Worm (Caenorhabditis elegans) whole organism, L2 larva: ENCODE data around the gene pptr-1.
A peak's percentile ranks its signal among the peaks of the same experiment; 100 is the strongest.

ENCODE experiments used
- C34F6.9 ChIP-seq: fragments of 150-350 bp; optimal IDR thresholded peaks from 2 replicates; lab custom pipeline; 2014; ENCODE audit warnings: missing biosample characterization, missing genetic modification characterization
- F13H6.1 ChIP-seq: sonication (generic microtip); optimal IDR thresholded peaks from 2 replicates; lab custom pipeline; 2016; ENCODE audit warnings: missing genetic modification characterization, missing compliant biosample characterization
- R02D3.7 ChIP-seq: fragments of 150-350 bp; optimal IDR thresholded peaks from 2 replicates; lab custom pipeline; 2014; ENCODE audit warnings: missing biosample characterization, missing genetic modification characterization
- Y55F3AM.14 ChIP-seq: fragments of 200-800 bp; sonication (Bioruptor generic); optimal IDR thresholded peaks from 2 replicates; lab custom pipeline; 2018; ENCODE audit warnings: mild to moderate bottlenecking, missing genetic modification characterization, missing compliant biosample characterization
- ZK546.5 ChIP-seq: sonication (generic microtip); optimal IDR thresholded peaks from 2 replicates; lab custom pipeline; 2017; ENCODE audit warnings: missing biosample characterization, missing genetic modification characterization
- alr-1 ChIP-seq: fragments of 150-350 bp; optimal IDR thresholded peaks from 2 replicates; lab custom pipeline; 2014; ENCODE audit warnings: missing biosample characterization, missing genetic modification characterization
- aly-2 ChIP-seq: fragments of 150-350 bp; optimal IDR thresholded peaks from 2 replicates; lab custom pipeline; 2014; ENCODE audit warnings: missing biosample characterization, missing genetic modification characterization
- ama-1 ChIP-seq: fragments of 150-350 bp; optimal IDR thresholded peaks from 2 replicates; lab custom pipeline; 2018; ENCODE audit warnings: inconsistent platforms
- ceh-16 ChIP-seq: fragments of 150-350 bp; optimal IDR thresholded peaks from 2 replicates; lab custom pipeline; 2014; ENCODE audit warnings: missing biosample characterization, missing genetic modification characterization
- ceh-82 ChIP-seq: fragments of 150-350 bp; optimal IDR thresholded peaks from 2 replicates; lab custom pipeline; 2014; ENCODE audit warnings: missing biosample characterization, missing genetic modification characterization
- dmd-4 ChIP-seq: sonication (generic microtip); optimal IDR thresholded peaks from 2 replicates; lab custom pipeline; 2017; ENCODE audit warnings: missing biosample characterization, missing genetic modification characterization
- egl-27 ChIP-seq: sonication (generic microtip); optimal IDR thresholded peaks from 3 replicates; lab custom pipeline; 2017; ENCODE audit warnings: missing biosample characterization, missing genetic modification reagents, missing genetic modification characterization
- elt-1 ChIP-seq: fragments of 150-350 bp; optimal IDR thresholded peaks from 2 replicates; lab custom pipeline; 2014; ENCODE audit warnings: missing biosample characterization, missing genetic modification characterization
- elt-3 ChIP-seq: sonication (generic microtip); optimal IDR thresholded peaks from 2 replicates; lab custom pipeline; 2017; ENCODE audit warnings: missing biosample characterization, missing genetic modification characterization
- fos-1 ChIP-seq: fragments of 150-350 bp; optimal IDR thresholded peaks from 2 replicates; lab custom pipeline; 2014; ENCODE audit warnings: missing biosample characterization, missing genetic modification characterization
- gmeb-1 ChIP-seq: fragments of 150-350 bp; optimal IDR thresholded peaks from 2 replicates; lab custom pipeline; 2014; ENCODE audit warnings: missing biosample characterization, missing genetic modification characterization
- lin-11 ChIP-seq: fragments of 150-350 bp; sonication (generic microtip); optimal IDR thresholded peaks from 2 replicates; lab custom pipeline; 2014; ENCODE audit warnings: missing biosample characterization, missing genetic modification characterization, inconsistent platforms, mixed read lengths
- lin-39 ChIP-seq: fragments of 150-350 bp; optimal IDR thresholded peaks from 2 replicates; lab custom pipeline; 2014; ENCODE audit warnings: missing biosample characterization, missing genetic modification reagents, missing genetic modification characterization
- lsy-2 ChIP-seq, 2 experiments: fragments of 150-350 bp in 1 of 2; sonication (generic microtip) in 1 of 2; optimal IDR thresholded peaks; 2 replicates each; lab custom pipeline; 2014 to 2017; ENCODE audit warnings: missing biosample characterization in 2 of 2, missing genetic modification characterization in 2 of 2
- mab-5 ChIP-seq: fragments of 150-350 bp; optimal IDR thresholded peaks from 2 replicates; lab custom pipeline; 2014; ENCODE audit warnings: missing biosample characterization, missing genetic modification characterization
- mbf-1 ChIP-seq: sonication (generic microtip); optimal IDR thresholded peaks from 2 replicates; lab custom pipeline; 2017; ENCODE audit warnings: missing biosample characterization, missing genetic modification characterization
- mdl-1 ChIP-seq, 2 experiments: fragments of 150-350 bp in 1 of 2; sonication (generic microtip) in 1 of 2; optimal IDR thresholded peaks; 2 replicates each; lab custom pipeline; 2017; ENCODE audit warnings: missing biosample characterization in 2 of 2, missing genetic modification characterization in 2 of 2
- nhr-10 ChIP-seq: sonication (generic microtip); optimal IDR thresholded peaks from 2 replicates; lab custom pipeline; 2017; ENCODE audit warnings: missing biosample characterization, missing genetic modification characterization
- nhr-12 ChIP-seq: fragments of 150-350 bp; optimal IDR thresholded peaks from 2 replicates; lab custom pipeline; 2014; ENCODE audit warnings: missing biosample characterization, missing genetic modification characterization
- nhr-129 ChIP-seq: fragments of 150-350 bp; optimal IDR thresholded peaks from 2 replicates; lab custom pipeline; 2014; ENCODE audit warnings: missing biosample characterization, missing genetic modification characterization
- nhr-21 ChIP-seq: fragments of 150-350 bp; optimal IDR thresholded peaks from 2 replicates; lab custom pipeline; 2014; ENCODE audit warnings: missing biosample characterization, missing genetic modification characterization
- nhr-23 ChIP-seq: fragments of 150-350 bp; optimal IDR thresholded peaks from 2 replicates; lab custom pipeline; 2014; ENCODE audit warnings: missing biosample characterization, missing genetic modification reagents, missing genetic modification characterization
- nhr-237 ChIP-seq: fragments of 150-350 bp; optimal IDR thresholded peaks from 2 replicates; lab custom pipeline; 2014; ENCODE audit warnings: missing biosample characterization, missing genetic modification characterization
- nhr-25 ChIP-seq: fragments of 150-350 bp; sonication (generic microtip); optimal IDR thresholded peaks from 3 replicates; lab custom pipeline; 2014; ENCODE audit warnings: missing biosample characterization, missing genetic modification characterization
- nhr-6 ChIP-seq: fragments of 150-350 bp; optimal IDR thresholded peaks from 2 replicates; lab custom pipeline; 2014; ENCODE audit warnings: missing biosample characterization, missing genetic modification characterization
- nhr-77 ChIP-seq: fragments of 150-350 bp; optimal IDR thresholded peaks from 2 replicates; lab custom pipeline; 2014; ENCODE audit warnings: missing biosample characterization, missing genetic modification characterization
- peb-1 ChIP-seq: fragments of 150-350 bp; optimal IDR thresholded peaks from 2 replicates; lab custom pipeline; 2014; ENCODE audit warnings: missing biosample characterization, missing genetic modification characterization
- skn-1 ChIP-seq: sonication (generic microtip); optimal IDR thresholded peaks from 2 replicates; lab custom pipeline; 2017; ENCODE audit warnings: missing biosample characterization, missing genetic modification characterization
- sma-9 ChIP-seq, 2 experiments: fragments of 150-350 bp in 1 of 2; sonication (generic microtip) in 1 of 2; optimal IDR thresholded peaks; 2 replicates each; lab custom pipeline; 2014 to 2016; ENCODE audit warnings: missing genetic modification characterization in 2 of 2, mild to moderate bottlenecking in 1 of 2, missing biosample characterization in 1 of 2, missing compliant biosample characterization in 1 of 2, missing genetic modification reagents in 1 of 2, moderate library complexity in 1 of 2
- snpc-4 ChIP-seq: fragments of 150-350 bp; optimal IDR thresholded peaks from 2 replicates; lab custom pipeline; 2014; ENCODE audit warnings: missing biosample characterization, missing genetic modification characterization
- unc-39 ChIP-seq: fragments of 150-350 bp; optimal IDR thresholded peaks from 2 replicates; lab custom pipeline; 2014; ENCODE audit warnings: missing biosample characterization, missing genetic modification characterization
- unc-55 ChIP-seq: fragments of 150-350 bp; sonication (generic microtip); optimal IDR thresholded peaks from 3 replicates; lab custom pipeline; 2014; ENCODE audit warnings: missing biosample characterization, missing genetic modification reagents, missing genetic modification characterization
- unc-62 ChIP-seq: fragments of 150-350 bp; optimal IDR thresholded peaks from 2 replicates; lab custom pipeline; 2014; ENCODE audit warnings: missing biosample characterization, missing genetic modification reagents, missing genetic modification characterization
- zag-1 ChIP-seq: fragments of 150-350 bp; optimal IDR thresholded peaks from 2 replicates; lab custom pipeline; 2014; ENCODE audit warnings: missing biosample characterization, missing genetic modification characterization
- ztf-1 ChIP-seq: fragments of 200-800 bp; sonication (Bioruptor generic); conservative IDR thresholded peaks from 2 replicates; pipeline ENCODE4 v1.3.6; 2022; ENCODE audit warnings: missing genetic modification characterization, missing compliant biosample characterization
- ztf-11 ChIP-seq: sonication (generic microtip); optimal IDR thresholded peaks from 2 replicates; lab custom pipeline; 2017; ENCODE audit warnings: missing biosample characterization, missing genetic modification characterization

Gene pptr-1

DNA sequence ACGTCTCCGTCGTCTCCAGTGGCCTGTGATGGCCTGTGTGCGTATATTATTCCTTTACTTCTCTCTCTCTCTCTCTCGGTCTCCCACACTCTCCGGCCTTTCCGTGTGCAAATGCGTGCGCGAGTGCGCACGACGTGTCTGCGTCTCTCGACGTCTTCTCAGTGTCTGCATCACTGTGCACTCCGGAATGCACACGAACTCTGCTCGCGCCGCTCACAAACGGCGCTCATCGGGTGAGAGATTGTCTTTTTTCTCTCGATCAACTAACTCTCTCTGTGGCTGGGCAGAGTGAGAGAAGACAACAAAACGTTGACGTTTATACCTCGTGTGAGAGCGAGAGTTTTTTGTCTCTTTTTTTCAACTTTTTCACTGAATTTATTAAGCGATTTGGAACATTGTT, 1.4 kb upstream of the pptr-1 start (continued):
- TF ChIP-seq nhr-21 (tag; lab: Kevin White, UChicago): peak; percentile 89
- TF ChIP-seq nhr-237 (tag; lab: Kevin White, UChicago): no peak
- no peak for TF ChIP-seq peb-1 (tag; lab: Kevin White, UChicago)
- TF ChIP-seq elt-3 (tag; lab: Kevin White, UChicago): no peak
- peak; percentile 93 for TF ChIP-seq F13H6.1 (tag; lab: Kevin White, UChicago)
- no peak for TF ChIP-seq skn-1 (tag; lab: Kevin White, UChicago)
- TF ChIP-seq nhr-25 (tag; lab: Kevin White, UChicago): peak; percentile 81
- peak; percentile 92 for TF ChIP-seq lin-11 (tag; lab: Kevin White, UChicago)
- peak; percentile 54 for TF ChIP-seq ama-1 (lab: Kevin White, UChicago)
- TF ChIP-seq C34F6.9 (tag; lab: Kevin White, UChicago): peak; percentile 95
- peak; percentile 78 for TF ChIP-seq unc-55 (GFP tag; lab: Kevin White, UChicago)
- TF ChIP-seq nhr-12 (tag; lab: Kevin White, UChicago): no peak
- TF ChIP-seq alr-1 (tag; lab: Kevin White, UChicago): no peak
- TF ChIP-seq, all 48 proteins: peak for 27

DNA sequence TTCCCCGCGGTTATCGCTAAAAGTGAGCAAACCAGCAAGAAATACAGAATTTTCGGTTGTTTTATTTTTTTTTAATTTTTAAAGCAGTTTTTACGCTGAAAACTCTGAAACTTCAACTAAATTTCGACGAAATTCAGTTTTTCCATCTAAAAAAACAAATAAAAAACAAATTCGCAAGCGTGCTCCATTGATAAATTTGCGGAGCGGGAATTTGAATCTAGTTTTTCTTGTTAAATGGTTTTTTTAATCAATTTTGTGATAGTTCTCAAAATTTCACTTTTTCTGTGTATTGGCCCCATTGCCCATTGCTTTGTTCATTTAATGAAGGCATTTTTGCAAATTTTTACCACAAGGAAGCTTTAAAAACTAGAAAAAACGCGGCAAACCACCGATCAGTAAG, 523 bp upstream of the pptr-1 start:
- TF ChIP-seq egl-27 (tag; lab: Kevin White, UChicago): no peak
- TF ChIP-seq dmd-4: no peak

DNA sequence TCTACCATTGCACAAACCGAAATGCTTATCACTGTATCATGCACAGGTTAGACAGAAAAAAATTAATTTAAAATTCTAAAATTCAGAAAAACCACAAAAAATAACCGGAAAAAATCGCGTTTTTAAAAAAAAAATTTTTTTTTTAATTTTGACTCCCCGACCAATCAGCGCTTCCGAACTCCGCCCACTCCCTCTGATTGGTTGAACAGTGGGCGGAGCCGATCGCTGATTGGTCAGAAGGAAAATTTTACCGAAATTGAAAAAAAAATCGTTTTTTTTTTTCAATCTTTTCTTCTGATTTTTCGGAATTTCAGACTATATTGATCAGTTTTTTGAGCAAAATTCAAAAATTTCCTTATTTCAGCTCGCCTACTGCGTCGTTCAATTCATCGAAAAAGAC, 4.0 kb downstream of the pptr-1 start:
- TF ChIP-seq fos-1 (tag; lab: Kevin White, UChicago) (no peak), unc-39 (no peak), nhr-23 (tag; lab: Kevin White, UChicago) (no peak), elt-3 (tag; lab: Kevin White, UChicago) (no peak), R02D3.7 (tag; lab: Kevin White, UChicago) (no peak), mab-5 (tag; lab: Kevin White, UChicago) (no peak), nhr-237 (tag; lab: Kevin White, UChicago) (no peak), elt-1 (tag; lab: Kevin White, UChicago) (no peak), snpc-4 (tag; lab: Kevin White, UChicago) (no peak), ceh-82 (tag; lab: Kevin White, UChicago) (no peak), nhr-6 (tag; lab: Kevin White, UChicago) (no peak), nhr-25 (tag; lab: Kevin White, UChicago) (no peak), alr-1 (tag; lab: Kevin White, UChicago) (no peak), mdl-1 (tag; optimal IDR thresholded peaks at IDR 0.05; lab: Kevin White, UChicago) (no peak)

DNA sequence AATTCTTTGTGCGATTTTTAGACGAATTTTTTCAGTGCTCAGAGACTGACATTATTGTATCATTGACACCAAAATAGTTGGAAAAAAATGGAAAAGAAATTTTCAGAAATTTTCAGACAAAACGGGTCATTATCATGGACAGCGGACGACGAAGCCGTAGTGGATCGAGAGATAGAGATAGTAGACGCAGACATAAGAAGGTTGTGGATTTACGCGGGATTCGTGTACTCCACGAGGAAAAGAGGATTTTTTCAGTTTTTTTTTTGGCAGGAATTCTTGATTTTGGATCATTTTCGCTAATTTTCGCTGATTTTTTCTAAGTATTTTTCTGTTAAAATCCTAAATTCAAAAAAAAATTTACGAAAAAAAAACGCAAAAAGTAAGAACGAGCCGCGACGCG, 10.3 kb downstream of the pptr-1 start, which contains the start of gene W08G11.3:
TSS of gene W08G11.3 (plus strand) at position 107 of the 400 bp plus-strand sequence.
- TF ChIP-seq nhr-129 (tag; lab: Kevin White, UChicago): peak; percentile 11
- TF ChIP-seq elt-3 (tag; lab: Kevin White, UChicago): no peak

DNA sequence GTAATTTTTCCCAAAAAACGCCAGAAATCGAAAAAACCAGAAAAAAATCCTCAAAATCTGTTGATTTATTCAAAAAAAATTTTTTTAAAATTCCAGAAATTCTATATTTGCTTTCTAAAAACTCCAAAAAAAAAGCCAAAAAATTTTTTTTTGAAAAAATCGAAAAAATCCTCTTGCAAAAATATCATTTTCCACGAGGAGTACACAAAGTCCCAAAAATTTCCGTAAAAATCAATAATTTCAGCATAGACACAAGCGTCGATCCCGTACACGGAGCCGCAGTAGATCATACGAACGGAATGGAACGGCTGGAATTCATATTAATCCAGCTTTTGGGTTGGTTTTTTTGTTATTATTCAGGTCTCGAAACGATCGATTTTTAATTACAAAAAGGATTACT, 10.8 kb downstream of the pptr-1 start:
- no peak for TF ChIP-seq aly-2 (tag; lab: Kevin White, UChicago)

DNA sequence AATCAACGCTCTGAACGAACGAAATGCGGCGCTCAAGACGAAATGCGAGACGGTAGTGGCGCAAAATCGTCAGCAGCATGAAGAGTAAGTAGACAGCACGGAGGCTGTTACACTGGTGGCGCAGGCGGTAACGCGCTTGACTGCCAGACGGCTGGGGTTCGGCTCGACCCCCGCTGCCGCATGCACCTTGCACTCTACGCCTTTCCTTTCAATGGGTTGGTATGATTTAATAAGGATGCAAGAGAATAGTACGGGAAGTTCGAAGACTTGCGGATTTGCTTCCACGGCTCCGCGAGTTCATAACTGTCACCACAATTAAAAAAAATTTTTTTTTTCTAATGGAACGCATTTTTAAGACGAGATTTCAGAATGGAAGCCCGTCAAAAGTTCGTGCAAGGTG, 12.7 kb downstream of the pptr-1 start:
- TF ChIP-seq nhr-237 (tag; lab: Kevin White, UChicago): no peak
- peak; percentile 73 for TF ChIP-seq gmeb-1 (tag; lab: Kevin White, UChicago)
- no peak for TF ChIP-seq mbf-1 (tag; lab: Kevin White, UChicago)
- TF ChIP-seq unc-55 (GFP tag; lab: Kevin White, UChicago): peak; percentile 67
- TF ChIP-seq lin-11 (tag; lab: Kevin White, UChicago): peak; percentile 6
- no peak for TF ChIP-seq ztf-1 (GFP tag; lab: Robert Waterston, UW)
- no peak for TF ChIP-seq lin-39 (tag; lab: Kevin White, UChicago)
- no peak for TF ChIP-seq unc-62 (GFP tag; lab: Kevin White, UChicago)
- TF ChIP-seq R02D3.7 (tag; lab: Kevin White, UChicago): no peak
- no peak for TF ChIP-seq nhr-12 (tag; lab: Kevin White, UChicago)
- peak; percentile 72 for TF ChIP-seq F13H6.1 (tag; lab: Kevin White, UChicago)
- TF ChIP-seq egl-27 (tag; lab: Kevin White, UChicago): peak; percentile 72
- TF ChIP-seq sma-9 (GFP tag; optimal IDR thresholded peaks at IDR 0.05; lab: Kevin White, UChicago): peak; percentile 84
- TF ChIP-seq sma-9 (tag; optimal IDR thresholded peaks at IDR 0.05; lab: Kevin White, UChicago): no peak
- TF ChIP-seq ceh-82 (tag; lab: Kevin White, UChicago): peak; percentile 20
- no peak for TF ChIP-seq alr-1 (tag; lab: Kevin White, UChicago)
- no peak for TF ChIP-seq nhr-10 (tag; lab: Kevin White, UChicago)
- TF ChIP-seq dmd-4: no peak
- no peak for TF ChIP-seq unc-39
- TF ChIP-seq ama-1 (lab: Kevin White, UChicago): no peak
- peak; percentile 70 for TF ChIP-seq Y55F3AM.14 (GFP tag; lab: Kevin White, UChicago)
- peak; percentile 26 for TF ChIP-seq zag-1 (tag; lab: Kevin White, UChicago)
- no peak for TF ChIP-seq ztf-11 (tag; lab: Kevin White, UChicago)
- TF ChIP-seq nhr-77: no peak
- TF ChIP-seq lsy-2 (tag; optimal IDR thresholded peaks at IDR 0.05; lab: Kevin White, UChicago): peak; percentile 16 to 55
- TF ChIP-seq elt-3 (tag; lab: Kevin White, UChicago): no peak
- no peak for TF ChIP-seq nhr-23 (tag; lab: Kevin White, UChicago)
- no peak for TF ChIP-seq ZK546.5 (tag; lab: Kevin White, UChicago)
- TF ChIP-seq ceh-16 (tag; lab: Kevin White, UChicago): no peak
- peak; percentile 71 for TF ChIP-seq fos-1 (tag; lab: Kevin White, UChicago)
- peak; percentile 90 for TF ChIP-seq nhr-129 (tag; lab: Kevin White, UChicago)
- TF ChIP-seq skn-1 (tag; lab: Kevin White, UChicago): no peak
